Worm (Caenorhabditis elegans) whole organism, mixed stage, embryonic: Measurements from ENCODE around the gene ZK945.8.

ENCODE experiments used
- blmp-1 ChIP-seq: fragments of 150-350 bp; optimal IDR thresholded peaks from 2 replicates; lab custom pipeline; 2014; ENCODE audit warnings: missing biosample characterization, missing genetic modification characterization
- ces-1 ChIP-seq: fragments of 150-350 bp; optimal IDR thresholded peaks from 2 replicates; lab custom pipeline; 2014; ENCODE audit warnings: missing biosample characterization, missing genetic modification reagents, missing genetic modification characterization
- elt-1 ChIP-seq: sonication (generic microtip); optimal IDR thresholded peaks from 2 replicates; lab custom pipeline; 2017; ENCODE audit warnings: missing genetic modification characterization, mild to moderate bottlenecking, missing compliant biosample characterization, antibody characterized with exemption, moderate library complexity, borderline replicate concordance; ENCODE audit not compliant: insufficient read depth
- elt-3 ChIP-seq: fragments of 150-350 bp; optimal IDR thresholded peaks from 2 replicates; lab custom pipeline; 2014; ENCODE audit warnings: missing biosample characterization, missing genetic modification characterization
- hlh-1 ChIP-seq: fragments of 150-350 bp; optimal IDR thresholded peaks from 2 replicates; lab custom pipeline; 2014; ENCODE audit warnings: missing biosample characterization, missing genetic modification reagents, missing genetic modification characterization
- nhr-12 ChIP-seq: fragments of 150-350 bp; optimal IDR thresholded peaks from 2 replicates; lab custom pipeline; 2014; ENCODE audit warnings: missing biosample characterization, missing genetic modification characterization
- pha-4 ChIP-seq: fragments of 150-350 bp; optimal IDR thresholded peaks from 2 replicates; lab custom pipeline; 2018; ENCODE audit warnings: missing biosample characterization, missing genetic modification reagents, missing genetic modification characterization
- snpc-4 ChIP-seq: fragments of 150-350 bp; optimal IDR thresholded peaks from 2 replicates; lab custom pipeline; 2014; ENCODE audit warnings: missing biosample characterization, missing genetic modification characterization
- tbx-8 ChIP-seq: fragments of 200-800 bp; sonication (Bioruptor generic); optimal IDR thresholded peaks from 2 replicates; lab custom pipeline; 2018; ENCODE audit warnings: mild to moderate bottlenecking, missing genetic modification characterization, moderate library complexity, missing compliant biosample characterization
- zip-8 ChIP-seq: fragments of 150-350 bp; optimal IDR thresholded peaks from 2 replicates; lab custom pipeline; 2014; ENCODE audit warnings: missing biosample characterization, missing genetic modification characterization

DNA sequence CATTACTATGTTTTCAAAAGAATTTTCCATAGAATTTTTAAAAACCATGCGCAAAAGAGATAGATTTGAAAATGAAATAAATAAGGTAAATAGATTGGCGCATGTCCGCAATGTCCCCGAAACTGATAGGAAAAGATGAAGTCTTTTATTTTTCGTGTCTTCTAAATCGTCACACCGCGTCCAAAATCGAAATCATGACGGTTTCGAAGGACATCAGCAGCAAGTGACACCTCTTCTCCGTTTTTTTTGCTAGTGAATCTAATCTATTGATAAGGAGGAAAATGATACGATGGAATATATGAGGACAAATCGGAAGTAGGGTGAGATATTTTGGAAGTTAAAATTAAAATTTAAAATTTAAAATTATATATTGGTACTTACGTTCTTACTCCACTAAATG is 34.5 kb upstream of the ZK945.8 start:
- TF ChIP-seq zip-8 (tag; lab: Kevin White, UChicago) = no peak
- TF ChIP-seq nhr-12 = no peak
- no peak for TF ChIP-seq elt-3 (tag; lab: Kevin White, UChicago)
- no peak for TF ChIP-seq ces-1 (GFP tag; lab: Kevin White, UChicago)
- no peak for TF ChIP-seq pha-4
- TF ChIP-seq blmp-1 (tag; lab: Kevin White, UChicago) = no peak
- TF ChIP-seq elt-1 (tag; lab: Kevin White, UChicago) = no peak
- no peak for TF ChIP-seq snpc-4 (tag; lab: Kevin White, UChicago)
- no peak for TF ChIP-seq hlh-1 (tag; lab: Kevin White, UChicago)
- TF ChIP-seq tbx-8 (GFP tag; lab: Kevin White, UChicago) = no peak
